Fruit fly (Drosophila melanogaster) whole organism, prepupa: Measurements from ENCODE around the gene Nepl3.

Source experiments
- CG11294 ChIP-seq: fragments of 200-800 bp; sonication (Bioruptor generic); IDR thresholded peaks from 2 replicates; pipeline ENCODE4 v1.3.6; 2022; ENCODE audit warnings: missing biosample characterization, missing genetic modification characterization
- CG11762 ChIP-seq: fragments of 200-800 bp; sonication (Bioruptor generic); optimal IDR thresholded peaks from 3 replicates; lab custom pipeline; 2016; ENCODE audit warnings: missing biosample characterization, missing genetic modification characterization; ENCODE audit not compliant: insufficient read depth
- CG11902 ChIP-seq: fragments of 200-800 bp; sonication (Bioruptor generic); optimal IDR thresholded peaks from 3 replicates; lab custom pipeline; 2016; ENCODE audit warnings: missing biosample characterization, missing genetic modification characterization
- CG15336 ChIP-seq: fragments of 200-800 bp; sonication (Bioruptor generic); IDR thresholded peaks from 2 replicates; pipeline ENCODE4 v1.3.6; 2022; ENCODE audit warnings: missing biosample characterization, missing genetic modification characterization
- CG1621 ChIP-seq: fragments of 200-800 bp; sonication (Bioruptor generic); optimal IDR thresholded peaks from 3 replicates; lab custom pipeline; 2018; ENCODE audit warnings: missing biosample characterization, mild to moderate bottlenecking, missing genetic modification characterization
- CG16779 ChIP-seq: fragments of 200-800 bp; sonication (Bioruptor generic); optimal IDR thresholded peaks from 3 replicates; lab custom pipeline; 2017; ENCODE audit warnings: missing biosample characterization, mild to moderate bottlenecking, missing genetic modification characterization
- CG3032 ChIP-seq: fragments of 200-800 bp; optimal IDR thresholded peaks from 2 replicates; lab custom pipeline; 2019; ENCODE audit warnings: missing biosample characterization, mild to moderate bottlenecking, missing genetic modification characterization, moderate library complexity
- CG31627 ChIP-seq: fragments of 200-800 bp; sonication (Bioruptor generic); optimal IDR thresholded peaks from 3 replicates; lab custom pipeline; 2016; ENCODE audit warnings: missing biosample characterization, missing genetic modification characterization
- CG32006 ChIP-seq: fragments of 200-800 bp; sonication (Bioruptor generic); optimal IDR thresholded peaks from 3 replicates; lab custom pipeline; 2017; ENCODE audit warnings: missing biosample characterization, mild to moderate bottlenecking, missing genetic modification characterization
- CG34406 ChIP-seq: fragments of 200-800 bp; sonication (Bioruptor generic); optimal IDR thresholded peaks from 3 replicates; lab custom pipeline; 2016; ENCODE audit warnings: missing biosample characterization, missing genetic modification characterization
- CG3919 ChIP-seq: fragments of 200-800 bp; sonication (Bioruptor generic); optimal IDR thresholded peaks from 3 replicates; lab custom pipeline; 2016; ENCODE audit warnings: missing biosample characterization, missing genetic modification characterization
- CG4318 ChIP-seq: fragments of 200-800 bp; sonication (Bioruptor generic); optimal IDR thresholded peaks from 3 replicates; lab custom pipeline; 2017; ENCODE audit warnings: missing biosample characterization, mild to moderate bottlenecking, missing genetic modification characterization
- CG6163 ChIP-seq: fragments of 200-800 bp; sonication (Bioruptor generic); IDR thresholded peaks from 3 replicates; pipeline ENCODE4 v1.3.6; 2022; ENCODE audit warnings: missing biosample characterization, missing genetic modification characterization
- CG6276 ChIP-seq: fragments of 200-800 bp; sonication (Bioruptor generic); optimal IDR thresholded peaks from 2 replicates; lab custom pipeline; 2017; ENCODE audit warnings: missing biosample characterization, mild to moderate bottlenecking, missing genetic modification characterization
- CG6854 ChIP-seq: fragments of 200-800 bp; sonication (Bioruptor generic); optimal IDR thresholded peaks from 2 replicates; lab custom pipeline; 2017; ENCODE audit warnings: missing biosample characterization, mild to moderate bottlenecking, missing genetic modification characterization
- CG7368 ChIP-seq: fragments of 200-800 bp; sonication (Bioruptor generic); optimal IDR thresholded peaks from 3 replicates; lab custom pipeline; 2016; ENCODE audit warnings: missing biosample characterization, missing genetic modification characterization
- CG8119 ChIP-seq: fragments of 200-800 bp; sonication (Bioruptor generic); IDR thresholded peaks from 3 replicates; pipeline ENCODE4 v1.3.6; 2022; ENCODE audit warnings: missing biosample characterization, missing genetic modification characterization
- CG8319 ChIP-seq: fragments of 200-800 bp; sonication (Bioruptor generic); optimal IDR thresholded peaks from 3 replicates; lab custom pipeline; 2016; ENCODE audit warnings: missing biosample characterization, missing genetic modification characterization
- Eip75B ChIP-seq: fragments of 200-800 bp; sonication (Bioruptor generic); optimal IDR thresholded peaks from 3 replicates; lab custom pipeline; 2016; ENCODE audit warnings: missing biosample characterization, missing genetic modification characterization
- Eip78C ChIP-seq: fragments of 200-800 bp; sonication (Bioruptor generic); peaks from one replicate; lab custom pipeline; 2016; ENCODE audit warnings: missing biosample characterization, missing genetic modification characterization
- Ets21C ChIP-seq: fragments of 200-800 bp; sonication (Bioruptor generic); optimal IDR thresholded peaks from 3 replicates; lab custom pipeline; 2016; ENCODE audit warnings: missing biosample characterization, missing genetic modification characterization
- Gug ChIP-seq: fragments of 200-800 bp; sonication (Bioruptor generic); IDR thresholded peaks from 2 replicates; pipeline ENCODE4 v1.3.6; 2022; ENCODE audit warnings: missing biosample characterization, missing genetic modification characterization
- Hr38 ChIP-seq: sonication (Bioruptor generic); optimal IDR thresholded peaks from 2 replicates; lab custom pipeline; 2016; ENCODE audit warnings: missing biosample characterization, missing genetic modification characterization
- Hr39 ChIP-seq: fragments of 200-800 bp; sonication (Bioruptor generic); optimal IDR thresholded peaks from 2 replicates; lab custom pipeline; 2016; ENCODE audit warnings: missing biosample characterization, missing genetic modification characterization
- Met ChIP-seq: fragments of 200-800 bp; sonication (Bioruptor generic); optimal IDR thresholded peaks from 3 replicates; lab custom pipeline; 2016; ENCODE audit warnings: missing biosample characterization, missing genetic modification characterization
- OdsH ChIP-seq: fragments of 200-800 bp; sonication (Bioruptor generic); optimal IDR thresholded peaks from 3 replicates; lab custom pipeline; 2016; ENCODE audit warnings: missing biosample characterization, missing genetic modification characterization
- Smox ChIP-seq: fragments of 200-800 bp; sonication (Bioruptor generic); optimal IDR thresholded peaks from 3 replicates; lab custom pipeline; 2016; ENCODE audit warnings: missing biosample characterization, missing genetic modification characterization
- Sox14 ChIP-seq: fragments of 200-800 bp; sonication (Bioruptor generic); optimal IDR thresholded peaks from 3 replicates; lab custom pipeline; 2016; ENCODE audit warnings: missing biosample characterization, missing genetic modification characterization
- achi ChIP-seq: fragments of 200-800 bp; sonication (Bioruptor generic); optimal IDR thresholded peaks from 3 replicates; lab custom pipeline; 2016; ENCODE audit warnings: missing biosample characterization, missing genetic modification characterization
- acj6 ChIP-seq: fragments of 200-800 bp; sonication (Bioruptor generic); optimal IDR thresholded peaks from 3 replicates; lab custom pipeline; 2016; ENCODE audit warnings: missing biosample characterization, missing genetic modification characterization
- cyc ChIP-seq: fragments of 200-800 bp; sonication (Bioruptor generic); optimal IDR thresholded peaks from 3 replicates; lab custom pipeline; 2016; ENCODE audit warnings: missing biosample characterization, missing genetic modification characterization
- dsx ChIP-seq: fragments of 200-800 bp; optimal IDR thresholded peaks from 3 replicates; lab custom pipeline; 2019; ENCODE audit warnings: missing biosample characterization, mild to moderate bottlenecking, missing genetic modification characterization, moderate library complexity; ENCODE audit not compliant: poor library complexity, severe bottlenecking
- eg ChIP-seq: fragments of 200-800 bp; sonication (Bioruptor generic); IDR thresholded peaks from 3 replicates; pipeline ENCODE4 v1.3.6; 2022; ENCODE audit warnings: missing biosample characterization, missing genetic modification characterization
- esn ChIP-seq: fragments of 200-800 bp; sonication (Bioruptor generic); optimal IDR thresholded peaks from 2 replicates; lab custom pipeline; 2016; ENCODE audit warnings: missing biosample characterization, mild to moderate bottlenecking, missing genetic modification characterization, moderate library complexity
- fd85E ChIP-seq: fragments of 200-800 bp; sonication (Bioruptor generic); optimal IDR thresholded peaks from 3 replicates; lab custom pipeline; 2016; ENCODE audit warnings: missing biosample characterization, missing genetic modification characterization
- fkh ChIP-seq: fragments of 200-800 bp; sonication (Bioruptor generic); optimal IDR thresholded peaks from 3 replicates; lab custom pipeline; 2017; ENCODE audit warnings: missing biosample characterization, mild to moderate bottlenecking, missing genetic modification characterization, moderate library complexity
- lz ChIP-seq: fragments of 200-800 bp; sonication (Bioruptor generic); optimal IDR thresholded peaks from 3 replicates; lab custom pipeline; 2016; ENCODE audit warnings: missing biosample characterization, missing genetic modification characterization
- net ChIP-seq: fragments of 200-800 bp; sonication (Bioruptor generic); optimal IDR thresholded peaks from 3 replicates; lab custom pipeline; 2016; ENCODE audit warnings: missing biosample characterization, missing genetic modification characterization
- spab ChIP-seq: fragments of 200-800 bp; sonication (Bioruptor generic); optimal IDR thresholded peaks from 2 replicates; lab custom pipeline; 2017; ENCODE audit warnings: missing biosample characterization, mild to moderate bottlenecking, missing genetic modification characterization, missing genetic modification reagents
- svp ChIP-seq: fragments of 200-800 bp; sonication (Bioruptor generic); peaks from one replicate; lab custom pipeline; 2016; ENCODE audit warnings: missing biosample characterization, missing genetic modification characterization
- topi ChIP-seq: fragments of 200-800 bp; sonication (Bioruptor generic); optimal IDR thresholded peaks from 3 replicates; lab custom pipeline; 2016; ENCODE audit warnings: missing biosample characterization, missing genetic modification characterization
- vri ChIP-seq: fragments of 200-800 bp; sonication (Bioruptor generic); optimal IDR thresholded peaks from 3 replicates; lab custom pipeline; 2016; ENCODE audit warnings: missing biosample characterization, mild to moderate bottlenecking, missing genetic modification characterization

Gene Nepl3

dm6 chr2L:5052367-5052914 lies 5.6 kb downstream of the Nepl3 start, which contains the start of gene senju (continued):
- TF ChIP-seq CG15336 (GFP tag; lab: Robert Waterston, UW), result peak; percentile 84
- TF ChIP-seq Met, result peak; percentile 87
- TF ChIP-seq Smox (GFP tag; lab: Kevin White, UChicago), result peak; percentile 84
- peak; percentile 83 for TF ChIP-seq fkh (GFP tag; lab: Kevin White, UChicago)
- peak; percentile 72 for TF ChIP-seq CG11902
- TF ChIP-seq acj6 (GFP tag; lab: Kevin White, UChicago), result peak; percentile 86
- TF ChIP-seq CG6854 (GFP tag; lab: Kevin White, UChicago), result peak; percentile 77
- TF ChIP-seq Gug (GFP tag; lab: Robert Waterston, UW), result peak; percentile 61
- TF ChIP-seq vri (GFP tag; lab: Kevin White, UChicago), result peak; percentile 85
- peak; percentile 88 for TF ChIP-seq OdsH (GFP tag; lab: Kevin White, UChicago)
- peak; percentile 75 for TF ChIP-seq CG11762 (GFP tag; lab: Kevin White, UChicago)

dm6 chr2L:5050825-5051224 lies 7.2 kb downstream of the Nepl3 start, which contains the start of gene CG9121:
Gene CG9121, minus strand, starts transcription at chr2L:5051062.
- no peak for TF ChIP-seq Ets21C (GFP tag; lab: Kevin White, UChicago)
- TF ChIP-seq CG11762 (GFP tag; lab: Kevin White, UChicago), result no peak
- TF ChIP-seq CG34406 (GFP tag; lab: Kevin White, UChicago), result no peak
- TF ChIP-seq CG4318, result no peak
- TF ChIP-seq Sox14 (GFP tag; lab: Kevin White, UChicago), result no peak
- peak; percentile 8 for TF ChIP-seq Eip78C
- no peak for TF ChIP-seq dsx (GFP tag; lab: Kevin White, UChicago)
- no peak for TF ChIP-seq lz
- TF ChIP-seq CG6163, result no peak

dm6 chr2L:5049974-5050373 lies 8.1 kb downstream of the Nepl3 start:
- TF ChIP-seq CG6276 (GFP tag; lab: Kevin White, UChicago), result peak; percentile 18
- TF ChIP-seq acj6 (GFP tag; lab: Kevin White, UChicago), result no peak
- no peak for TF ChIP-seq Met
- peak; percentile 37 for TF ChIP-seq CG32006 (GFP tag; lab: Kevin White, UChicago)
- TF ChIP-seq CG1621 (tag; lab: Kevin White, UChicago), result peak; percentile 58

- no peak for TF ChIP-seq OdsH (GFP tag; lab: Kevin White, UChicago)
- no peak for TF ChIP-seq lz
- peak; percentile 32 for TF ChIP-seq Eip78C
- no peak for TF ChIP-seq fd85E
These were observed 11.8 kb downstream of the Nepl3 start for dm6 chr2L:5046261-5046660.

dm6 chr2L:5044892-5045619 lies 13.0 kb downstream of the Nepl3 start:
- peak; percentile 56 for TF ChIP-seq CG6276 (GFP tag; lab: Kevin White, UChicago)
- no peak for TF ChIP-seq CG8319 (GFP tag; lab: Kevin White, UChicago)
- TF ChIP-seq Eip78C, result peak; percentile 78
- peak; percentile 37 for TF ChIP-seq topi (GFP tag; lab: Kevin White, UChicago)
- TF ChIP-seq Hr39 (GFP tag; lab: Kevin White, UChicago), result peak; percentile 37
- TF ChIP-seq eg (GFP tag; lab: Robert Waterston, UW), result peak; percentile 79
- TF ChIP-seq spab (GFP tag; lab: Kevin White, UChicago), result no peak
- peak; percentile 59 for TF ChIP-seq CG6163
- peak; percentile 28 for TF ChIP-seq net (GFP tag; lab: Kevin White, UChicago)
- TF ChIP-seq CG16779, result peak; percentile 38
- no peak for TF ChIP-seq CG11762 (GFP tag; lab: Kevin White, UChicago)
- TF ChIP-seq CG3919 (GFP tag; lab: Kevin White, UChicago), result peak; percentile 53
- peak; percentile 42; the same call in 1 of the 3 replicates for TF ChIP-seq CG8119
- peak; percentile 97 for TF ChIP-seq vri (GFP tag; lab: Kevin White, UChicago)
- TF ChIP-seq CG3032 (tag; lab: Kevin White, UChicago), result peak; percentile 11
- TF ChIP-seq svp (GFP tag; lab: Kevin White, UChicago), result peak; percentile 87
- no peak for TF ChIP-seq Hr38 (GFP tag; lab: Kevin White, UChicago)
- TF ChIP-seq CG7368 (GFP tag; lab: Kevin White, UChicago), result no peak
- TF ChIP-seq CG11294 (GFP tag; lab: Robert Waterston, UW), result peak; percentile 17; the same call in 1 of the 2 replicates
- TF ChIP-seq esn (GFP tag; lab: Kevin White, UChicago), result peak; percentile 60
- peak; percentile 43 for TF ChIP-seq Eip75B (GFP tag; lab: Kevin White, UChicago)
- TF ChIP-seq CG15336 (GFP tag; lab: Robert Waterston, UW), result peak; percentile 49; the same call in 1 of the 2 replicates
- TF ChIP-seq CG31627 (GFP tag; lab: Kevin White, UChicago), result peak; percentile 40
- TF ChIP-seq achi (GFP tag; lab: Kevin White, UChicago), result peak; percentile 58
- TF ChIP-seq cyc (GFP tag; lab: Kevin White, UChicago), result peak; percentile 40
